Fruit fly (Drosophila melanogaster) whole organism, embryonic: ENCODE measurements around the gene rdhB.

Experiments
- Adf1 ChIP-seq: fragments of 200-800 bp; sonication (Bioruptor generic); IDR thresholded peaks from 2 replicates; pipeline ENCODE4 v1.3.6; 2022; ENCODE audit warnings: missing biosample characterization, missing genetic modification characterization
- BtbVII ChIP-seq: fragments of 200-800 bp; sonication (Bioruptor generic); optimal IDR thresholded peaks from 3 replicates; lab custom pipeline; 2017; ENCODE audit warnings: missing biosample characterization, mild to moderate bottlenecking, missing genetic modification characterization
- CG1024 ChIP-seq: fragments of 200-800 bp; sonication (Bioruptor generic); IDR thresholded peaks from 2 replicates; pipeline ENCODE4 v1.3.6; 2022; ENCODE audit warnings: missing biosample characterization, missing genetic modification characterization
- CG10267 ChIP-seq: fragments of 200-800 bp; sonication (Bioruptor generic); optimal IDR thresholded peaks from 2 replicates; lab custom pipeline; 2018; ENCODE audit warnings: missing biosample characterization, mild to moderate bottlenecking, missing genetic modification characterization, moderate library complexity
- CG12071 ChIP-seq: fragments of 200-800 bp; sonication (Bioruptor generic); optimal IDR thresholded peaks from 3 replicates; lab custom pipeline; 2018; ENCODE audit warnings: missing biosample characterization, mild to moderate bottlenecking, missing genetic modification characterization
- CG13296 ChIP-seq: fragments of 200-800 bp; sonication (Bioruptor generic); optimal IDR thresholded peaks from 3 replicates; lab custom pipeline; 2018; ENCODE audit warnings: missing biosample characterization, mild to moderate bottlenecking, missing genetic modification characterization
- CG13424 ChIP-seq: fragments of 200-800 bp; sonication (Bioruptor generic); optimal IDR thresholded peaks from 2 replicates; lab custom pipeline; 2019; ENCODE audit warnings: missing biosample characterization, mild to moderate bottlenecking, missing genetic modification characterization, moderate library complexity
- CG13775 ChIP-seq: fragments of 200-800 bp; sonication (Bioruptor generic); optimal IDR thresholded peaks from 3 replicates; lab custom pipeline; 2017; ENCODE audit warnings: missing biosample characterization, mild to moderate bottlenecking, missing genetic modification characterization
- CG14965 ChIP-seq: fragments of 200-800 bp; sonication (Bioruptor generic); optimal IDR thresholded peaks from 2 replicates; lab custom pipeline; 2016; ENCODE audit warnings: missing biosample characterization, missing genetic modification characterization, borderline replicate concordance
- CG17612 ChIP-seq: fragments of 200-800 bp; sonication (Bioruptor generic); IDR thresholded peaks from 2 replicates; pipeline ENCODE4 v1.3.6; 2022; ENCODE audit warnings: missing biosample characterization, missing genetic modification characterization
- CG1792 ChIP-seq: fragments of 200-800 bp; sonication (Bioruptor generic); optimal IDR thresholded peaks from 2 replicates; lab custom pipeline; 2016; ENCODE audit warnings: missing biosample characterization, missing genetic modification characterization
- CG2120 ChIP-seq: fragments of 200-800 bp; sonication (Bioruptor generic); optimal IDR thresholded peaks from 3 replicates; lab custom pipeline; 2016; ENCODE audit warnings: missing biosample characterization, missing genetic modification characterization
- CG3163 ChIP-seq: fragments of 200-800 bp; sonication (Bioruptor generic); optimal IDR thresholded peaks from 3 replicates; lab custom pipeline; 2016; ENCODE audit warnings: missing biosample characterization, missing genetic modification characterization
- CG3407 ChIP-seq: fragments of 200-800 bp; sonication (Bioruptor generic); optimal IDR thresholded peaks from 2 replicates; lab custom pipeline; 2018; ENCODE audit warnings: missing biosample characterization, mild to moderate bottlenecking, missing genetic modification characterization
- CG34422 ChIP-seq: fragments of 200-800 bp; sonication (Bioruptor generic); IDR thresholded peaks from 3 replicates; pipeline ENCODE4 v1.3.6; 2022; ENCODE audit warnings: missing biosample characterization, missing genetic modification characterization
- CG6765 ChIP-seq: fragments of 200-800 bp; sonication (Bioruptor generic); optimal IDR thresholded peaks from 3 replicates; lab custom pipeline; 2017; ENCODE audit warnings: missing biosample characterization, mild to moderate bottlenecking, missing genetic modification characterization
- CG6813 ChIP-seq: fragments of 200-800 bp; sonication (Bioruptor generic); optimal IDR thresholded peaks from 2 replicates; lab custom pipeline; 2017; ENCODE audit warnings: missing biosample characterization, missing genetic modification characterization, mild to moderate bottlenecking, moderate library complexity, missing genetic modification reagents
- CG7271 ChIP-seq: fragments of 200-800 bp; sonication (Bioruptor generic); optimal IDR thresholded peaks from 2 replicates; lab custom pipeline; 2018; ENCODE audit warnings: missing biosample characterization, mild to moderate bottlenecking, missing genetic modification characterization, moderate library complexity
- CG7372 ChIP-seq: fragments of 200-800 bp; sonication (Bioruptor generic); IDR thresholded peaks from 2 replicates; pipeline ENCODE4 v1.3.6; 2022; ENCODE audit warnings: missing biosample characterization, missing genetic modification characterization
- CG8388 ChIP-seq: fragments of 200-800 bp; sonication (Bioruptor generic); optimal IDR thresholded peaks from 2 replicates; lab custom pipeline; 2019; ENCODE audit warnings: missing biosample characterization, mild to moderate bottlenecking, missing genetic modification characterization, moderate library complexity
- CG9797 ChIP-seq: fragments of 200-800 bp; sonication (Bioruptor generic); optimal IDR thresholded peaks from 3 replicates; lab custom pipeline; 2018; ENCODE audit warnings: missing biosample characterization, mild to moderate bottlenecking, missing genetic modification characterization
- CTCF ChIP-seq: fragments of 200-800 bp; sonication (Bioruptor generic); optimal IDR thresholded peaks from 2 replicates; lab custom pipeline; 2017; ENCODE audit warnings: missing biosample characterization, mild to moderate bottlenecking, missing genetic modification characterization, moderate library complexity
- Chrac-16 ChIP-seq: fragments of 200-800 bp; sonication (Bioruptor generic); optimal IDR thresholded peaks from 3 replicates; lab custom pipeline; 2016; ENCODE audit warnings: missing biosample characterization, missing genetic modification characterization
- Ets65A ChIP-seq: fragments of 200-800 bp; sonication (Bioruptor generic); peaks from one replicate; lab custom pipeline; 2016; ENCODE audit warnings: missing biosample characterization, missing genetic modification characterization
- GATAe ChIP-seq: fragments of 200-800 bp; sonication (Bioruptor generic); conservative IDR thresholded peaks from 2 replicates; pipeline ENCODE4 v1.3.6; 2022; ENCODE audit warnings: missing biosample characterization, missing genetic modification characterization
- Gug ChIP-seq: fragments of 200-800 bp; sonication (Bioruptor generic); IDR thresholded peaks from 4 replicates; pipeline ENCODE4 v1.3.6; 2022; ENCODE audit warnings: missing biosample characterization, missing genetic modification characterization
- H15 ChIP-seq: fragments of 200-800 bp; sonication (Bioruptor generic); IDR thresholded peaks from 3 replicates; pipeline ENCODE4 v1.3.6; 2022; ENCODE audit warnings: missing biosample characterization, missing genetic modification characterization
- Lhr ChIP-seq: fragments of 200-800 bp; sonication (Bioruptor generic); optimal IDR thresholded peaks from 3 replicates; lab custom pipeline; 2017; ENCODE audit warnings: mild to moderate bottlenecking, missing biosample characterization, missing genetic modification reagents, missing genetic modification characterization
- NFAT ChIP-seq: fragments of 200-800 bp; sonication (Bioruptor generic); IDR thresholded peaks from 2 replicates; pipeline ENCODE4 v1.3.6; 2022; ENCODE audit warnings: missing biosample characterization, missing genetic modification characterization
- Trl ChIP-seq, 3 experiments: fragments of >200 bp in 2 of 3; fragments of 200-800 bp in 1 of 3; sonication (Bioruptor generic) in 1 of 3; optimal IDR thresholded peaks; 2 replicates in 1 of 3; 3 replicates in 2 of 3; lab custom pipeline; 2016 to 2017; ENCODE audit warnings: missing biosample characterization in 1 of 3, missing genetic modification characterization in 1 of 3
- abd-A ChIP-seq: fragments of 200-800 bp; sonication (Bioruptor generic); optimal IDR thresholded peaks from 3 replicates; lab custom pipeline; 2019; ENCODE audit warnings: missing biosample characterization, mild to moderate bottlenecking, missing genetic modification characterization, moderate library complexity
- bcd ChIP-seq: fragments of 200-800 bp; sonication (Bioruptor generic); optimal IDR thresholded peaks from 2 replicates; lab custom pipeline; 2017; ENCODE audit warnings: missing biosample characterization, mild to moderate bottlenecking, missing genetic modification characterization
- caup ChIP-seq: fragments of 200-800 bp; sonication (Bioruptor generic); optimal IDR thresholded peaks from 3 replicates; lab custom pipeline; 2017; ENCODE audit warnings: missing biosample characterization, mild to moderate bottlenecking, missing genetic modification characterization, moderate library complexity; ENCODE audit not compliant: severe bottlenecking
- dimm ChIP-seq: fragments of 200-800 bp; sonication (Bioruptor generic); IDR thresholded peaks from 2 replicates; pipeline ENCODE4 v1.3.6; 2022; ENCODE audit warnings: missing biosample characterization, missing genetic modification characterization
- ems ChIP-seq: fragments of 200-800 bp; sonication (Bioruptor generic); optimal IDR thresholded peaks from 3 replicates; lab custom pipeline; 2016; ENCODE audit warnings: missing biosample characterization, missing genetic modification characterization
- eve ChIP-seq, 2 experiments: fragments of >200 bp; optimal IDR thresholded peaks; 2 replicates each; lab custom pipeline; 2017; ENCODE audit warnings: missing biosample characterization in 2 of 2, missing genetic modification characterization in 2 of 2
- eyg ChIP-seq: fragments of 200-800 bp; sonication (Bioruptor generic); optimal IDR thresholded peaks from 3 replicates; lab custom pipeline; 2016; ENCODE audit warnings: missing biosample characterization, missing genetic modification characterization
- fu2 ChIP-seq: fragments of 200-800 bp; sonication (Bioruptor generic); optimal IDR thresholded peaks from 2 replicates; lab custom pipeline; 2016; ENCODE audit warnings: missing biosample characterization, missing genetic modification characterization
- grn ChIP-seq: fragments of 200-800 bp; sonication (Bioruptor generic); optimal IDR thresholded peaks from 3 replicates; lab custom pipeline; 2017; ENCODE audit warnings: missing biosample characterization, missing genetic modification characterization
- jumu ChIP-seq: fragments of 200-800 bp; sonication (Bioruptor generic); optimal IDR thresholded peaks from 3 replicates; lab custom pipeline; 2016; ENCODE audit warnings: missing biosample characterization, missing genetic modification characterization
- knrl ChIP-seq: fragments of 200-800 bp; sonication (Bioruptor generic); IDR thresholded peaks from 3 replicates; pipeline ENCODE4 v1.3.6; 2022; ENCODE audit warnings: missing biosample characterization, missing genetic modification characterization; ENCODE audit not compliant: partially characterized antibody
- nerfin-1 ChIP-seq: fragments of 200-800 bp; sonication (Bioruptor generic); optimal IDR thresholded peaks from 3 replicates; lab custom pipeline; 2019; ENCODE audit warnings: missing biosample characterization, mild to moderate bottlenecking, missing genetic modification characterization, moderate library complexity
- oc ChIP-seq: fragments of 200-800 bp; sonication (Bioruptor generic); optimal IDR thresholded peaks from 2 replicates; lab custom pipeline; 2018; ENCODE audit warnings: missing biosample characterization, mild to moderate bottlenecking, missing genetic modification characterization, moderate library complexity
- otp ChIP-seq: fragments of 200-800 bp; sonication (Bioruptor generic); IDR thresholded peaks from 3 replicates; pipeline ENCODE4, ENCODE4 v1.3.6; 2022; ENCODE audit warnings: missing biosample characterization, missing genetic modification characterization
- row ChIP-seq: fragments of 200-800 bp; sonication (Bioruptor generic); IDR thresholded peaks from 3 replicates; pipeline ENCODE4 v1.3.6; 2022; ENCODE audit warnings: missing biosample characterization, missing genetic modification characterization
- sim ChIP-seq: fragments of 200-800 bp; sonication (Bioruptor generic); IDR thresholded peaks from 2 replicates; pipeline ENCODE4 v1.3.6; 2022; ENCODE audit warnings: missing biosample characterization, missing genetic modification characterization
- ssp ChIP-seq: fragments of 200-800 bp; sonication (Bioruptor generic); IDR thresholded peaks from 2 replicates; pipeline ENCODE4 v1.3.6; 2022; ENCODE audit warnings: missing biosample characterization, missing genetic modification characterization
- sug ChIP-seq: fragments of 200-800 bp; optimal IDR thresholded peaks from 2 replicates; lab custom pipeline; 2019; ENCODE audit warnings: missing biosample characterization, mild to moderate bottlenecking, missing genetic modification characterization, moderate library complexity
- tap ChIP-seq: fragments of 200-800 bp; optimal IDR thresholded peaks from 3 replicates; lab custom pipeline; 2019; ENCODE audit warnings: missing biosample characterization, mild to moderate bottlenecking, missing genetic modification characterization, moderate library complexity
- tio ChIP-seq: fragments of 200-800 bp; sonication (Bioruptor generic); optimal IDR thresholded peaks from 2 replicates; lab custom pipeline; 2017; ENCODE audit warnings: missing biosample characterization, missing genetic modification characterization, inconsistent platforms
- vvl ChIP-seq: fragments of 200-800 bp; sonication (Bioruptor generic); IDR thresholded peaks from 2 replicates; pipeline ENCODE4 v1.3.6; 2022; ENCODE audit warnings: missing biosample characterization, missing genetic modification characterization

The rdhB gene

DNA sequence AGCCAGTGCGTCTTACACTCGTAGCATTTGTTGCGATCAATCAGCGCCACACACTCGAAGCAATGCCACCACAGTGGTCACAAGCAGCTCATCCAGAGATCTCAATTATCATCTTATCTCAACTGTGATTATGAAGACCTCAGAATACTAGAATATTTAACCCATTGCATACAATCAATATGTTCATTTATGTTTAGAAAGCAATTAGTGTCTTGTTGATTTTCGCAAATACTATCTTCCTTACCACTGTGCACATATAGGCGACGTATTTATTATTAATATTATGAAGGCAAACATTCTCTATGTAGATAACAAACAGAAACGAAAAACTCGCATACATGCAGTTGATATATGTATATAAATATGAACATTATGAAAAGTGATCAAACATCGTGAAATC is 7.3 kb downstream of the rdhB start (continued):
- peak; percentile 44 for TF ChIP-seq CG13775 (GFP tag; lab: Kevin White, UChicago)
- no peak for TF ChIP-seq Adf1 (GFP tag; lab: Robert Waterston, UW)
- peak; percentile 56 for TF ChIP-seq ems (GFP tag; lab: Kevin White, UChicago)
- TF ChIP-seq CG34422 (GFP tag; lab: Robert Waterston, UW) = peak; percentile 62; the same call in 1 of the 3 replicates
- TF ChIP-seq CG12071 (GFP tag; lab: Kevin White, UChicago) = peak; percentile 57
- TF ChIP-seq eyg (GFP tag; lab: Kevin White, UChicago) = peak; percentile 5
- TF ChIP-seq fu2 (GFP tag; lab: Kevin White, UChicago) = no peak
- peak; percentile 39; the same call in 1 of the 2 replicates for TF ChIP-seq CG1024 (GFP tag; lab: Robert Waterston, UW)
- TF ChIP-seq otp = peak; percentile 61; the same call in 2 of the 3 replicates
- no peak for TF ChIP-seq dimm
- TF ChIP-seq sug (tag; lab: Kevin White, UChicago) = peak; percentile 18
- no peak for TF ChIP-seq eve (GFP tag; optimal IDR thresholded peaks at IDR 0.05; lab: Kevin White, UChicago)
- TF ChIP-seq CG10267 (tag; lab: Kevin White, UChicago) = peak; percentile 65
- peak; percentile 33; the same call in 1 of the 4 replicates for TF ChIP-seq Gug (GFP tag; lab: Robert Waterston, UW)
- 0 out of 2 replicates have a peak, but pooled peaks have one; percentile 14 for TF ChIP-seq GATAe (GFP tag; lab: Robert Waterston, UW)
- peak; percentile 57 for TF ChIP-seq CG13296 (GFP tag; lab: Kevin White, UChicago)
- peak; percentile 37 for TF ChIP-seq CG8388 (GFP tag; lab: Kevin White, UChicago)
- peak; percentile 73 for TF ChIP-seq Lhr (GFP tag; lab: Kevin White, UChicago)
- TF ChIP-seq Trl (optimal IDR thresholded peaks at IDR 0.05; lab: Kevin White, UChicago) = no peak
- peak; percentile 76 for TF ChIP-seq Trl (GFP tag; optimal IDR thresholded peaks at IDR 0.05; lab: Kevin White, UChicago)
- TF ChIP-seq sim (GFP tag; lab: Robert Waterston, UW) = peak; percentile 69
- peak; percentile 83 for TF ChIP-seq CG3407
- no peak for TF ChIP-seq CTCF (GFP tag; lab: Kevin White, UChicago)
- TF ChIP-seq jumu (GFP tag; lab: Kevin White, UChicago) = no peak
- peak; percentile 73 for TF ChIP-seq tap (tag; lab: Kevin White, UChicago)
- peak; percentile 67; the same call in 2 of the 3 replicates for TF ChIP-seq row
- TF ChIP-seq vvl = peak; percentile 87
- TF ChIP-seq nerfin-1 (tag; lab: Kevin White, UChicago) = peak; percentile 69
- peak; percentile 86 for TF ChIP-seq oc
- TF ChIP-seq CG9797 = no peak
- TF ChIP-seq CG7271 (tag; lab: Kevin White, UChicago) = peak; percentile 82
- no peak for TF ChIP-seq abd-A
- peak; percentile 43 for TF ChIP-seq caup (GFP tag; lab: Kevin White, UChicago)
- TF ChIP-seq BtbVII (GFP tag; lab: Kevin White, UChicago) = peak; percentile 46
- TF ChIP-seq CG6813 (GFP tag; lab: Kevin White, UChicago) = peak; percentile 86
- TF ChIP-seq knrl (GFP tag; lab: Robert Waterston, UW) = no peak
- peak; percentile 52 for TF ChIP-seq CG2120
- peak; percentile 73 for TF ChIP-seq CG1792 (GFP tag; lab: Kevin White, UChicago)
- peak; percentile 47 for TF ChIP-seq grn (GFP tag; lab: Kevin White, UChicago)
- peak; percentile 32 for TF ChIP-seq Chrac-16 (GFP tag; lab: Kevin White, UChicago)
- TF ChIP-seq CG3163 (GFP tag; lab: Kevin White, UChicago) = no peak
- TF ChIP-seq CG7372 (GFP tag; lab: Robert Waterston, UW) = peak; percentile 36; the same call in 1 of the 2 replicates
- TF ChIP-seq CG13424 (tag; lab: Kevin White, UChicago) = peak; percentile 72
- 0 out of 2 replicates have a peak, but pooled peaks have one; percentile 31 for TF ChIP-seq NFAT (GFP tag; lab: Robert Waterston, UW)
- TF ChIP-seq bcd (GFP tag; lab: Kevin White, UChicago) = peak; percentile 62
- TF ChIP-seq H15 (GFP tag; lab: Robert Waterston, UW) = no peak
- TF ChIP-seq ssp (GFP tag; lab: Robert Waterston, UW) = peak; percentile 35; the same call in 1 of the 2 replicates
- peak; percentile 61 for TF ChIP-seq tio (GFP tag; lab: Kevin White, UChicago)
- no peak for TF ChIP-seq CG6765 (GFP tag; lab: Kevin White, UChicago)
- peak; percentile 29 for TF ChIP-seq CG14965 (GFP tag; lab: Kevin White, UChicago)
- TF ChIP-seq Ets65A (GFP tag; lab: Kevin White, UChicago) = no peak
- peak; percentile 57 for TF ChIP-seq CG17612
